Worm (Caenorhabditis elegans) whole organism, midembryonic: ENCODE measurements around the gene F58F12.12.

Experiments used
- T22C8.4 ChIP-seq: fragments of 200-800 bp; sonication (Bioruptor generic); IDR thresholded peaks from 2 replicates; pipeline ENCODE4 v1.3.6; 2022; ENCODE audit warnings: missing genetic modification characterization, missing compliant biosample characterization
- cog-1 ChIP-seq: sonication (generic microtip); optimal IDR thresholded peaks from 2 replicates; lab custom pipeline; 2016; ENCODE audit warnings: missing genetic modification characterization, missing compliant biosample characterization
- flt-1 ChIP-seq: fragments of 200-800 bp; sonication (Bioruptor generic); IDR thresholded peaks from 2 replicates; pipeline ENCODE4 v1.3.6; 2022; ENCODE audit warnings: missing genetic modification characterization, missing compliant biosample characterization
- klf-2 ChIP-seq: fragments of 200-800 bp; sonication (Bioruptor generic); conservative IDR thresholded peaks from 2 replicates; pipeline ENCODE4 v1.3.6; 2022; ENCODE audit warnings: missing genetic modification reagents, missing genetic modification characterization, missing compliant biosample characterization
- med-1 ChIP-seq: sonication (generic microtip); optimal IDR thresholded peaks from 2 replicates; lab custom pipeline; 2017; ENCODE audit warnings: missing genetic modification characterization, mild to moderate bottlenecking, missing compliant biosample characterization, antibody characterized with exemption, missing genetic modification reagents; ENCODE audit not compliant: insufficient read depth
- ref-1 ChIP-seq: fragments of 200-800 bp; sonication (Bioruptor generic); conservative IDR thresholded peaks from 2 replicates; pipeline ENCODE4 v1.3.6; 2022; ENCODE audit warnings: missing genetic modification reagents, missing genetic modification characterization, missing compliant biosample characterization
- tab-1 ChIP-seq: fragments of 200-800 bp; sonication (Bioruptor generic); IDR thresholded peaks from 2 replicates; pipeline ENCODE4 v1.3.6; 2022; ENCODE audit warnings: missing genetic modification characterization, missing compliant biosample characterization
- ztf-23 ChIP-seq: fragments of 200-800 bp; sonication (Bioruptor generic); IDR thresholded peaks from 2 replicates; pipeline ENCODE4 v1.3.6; 2022; ENCODE audit warnings: missing genetic modification reagents, missing genetic modification characterization, missing compliant biosample characterization
- ztf-29 ChIP-seq: fragments of 200-800 bp; sonication (Bioruptor generic); IDR thresholded peaks from 2 replicates; pipeline ENCODE4 v1.3.6; 2022; ENCODE audit warnings: missing genetic modification reagents, missing genetic modification characterization, missing compliant biosample characterization

The F58F12.12 gene

DNA sequence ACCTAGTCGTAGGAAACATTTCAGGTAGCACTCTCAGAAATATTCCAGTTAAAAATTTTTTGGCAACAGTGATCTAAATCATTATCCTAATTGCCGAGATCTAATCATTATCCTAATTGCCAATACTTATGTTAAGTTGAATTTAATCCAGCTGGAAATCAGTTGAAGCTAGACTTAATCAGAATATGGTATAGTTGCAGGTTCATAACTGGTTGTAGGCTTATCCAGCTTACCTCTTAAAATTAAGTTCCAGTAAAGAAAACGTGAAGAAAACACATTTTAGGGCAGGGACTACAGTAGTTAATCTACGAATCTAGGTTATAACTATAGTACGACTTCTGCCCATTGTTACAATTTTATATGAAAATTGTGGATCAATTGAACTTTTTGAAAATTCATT lies 4.3 kb upstream of the F58F12.12 start:
- TF ChIP-seq klf-2 (GFP tag; lab: Robert Waterston, UW): no peak
- no peak for TF ChIP-seq T22C8.4
- TF ChIP-seq tab-1: no peak
- TF ChIP-seq ztf-29 (GFP tag; lab: Robert Waterston, UW): no peak
- TF ChIP-seq ref-1: no peak
- TF ChIP-seq cog-1: no peak

DNA sequence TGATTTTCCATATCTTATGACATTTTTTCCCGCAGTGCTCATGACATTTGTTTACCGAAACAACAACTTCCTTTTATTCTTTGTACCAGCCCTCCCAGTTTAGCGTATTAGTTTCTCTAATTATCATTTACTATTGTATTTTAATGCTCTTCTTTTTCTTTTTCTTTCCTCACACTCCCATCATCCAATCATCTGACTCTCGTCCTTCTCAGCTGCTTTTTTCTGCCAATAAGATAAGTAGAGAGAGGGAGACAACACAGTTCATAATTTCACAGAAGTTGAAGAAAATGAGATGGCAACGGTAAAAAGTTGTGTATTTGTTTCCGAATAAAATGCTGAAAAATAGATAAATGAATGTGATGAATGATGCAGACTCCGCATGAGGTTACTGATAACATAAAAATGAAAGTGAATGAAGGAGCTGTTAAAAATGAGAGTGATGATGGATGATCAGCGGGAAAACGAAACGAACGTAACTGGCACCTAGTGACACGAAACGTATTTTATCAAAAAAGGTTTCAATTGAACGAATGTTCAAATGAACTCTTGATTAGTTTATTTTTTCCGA lies 3.5 kb upstream of the F58F12.12 start:
- TF ChIP-seq ref-1 (no peak), tab-1 (no peak)

DNA sequence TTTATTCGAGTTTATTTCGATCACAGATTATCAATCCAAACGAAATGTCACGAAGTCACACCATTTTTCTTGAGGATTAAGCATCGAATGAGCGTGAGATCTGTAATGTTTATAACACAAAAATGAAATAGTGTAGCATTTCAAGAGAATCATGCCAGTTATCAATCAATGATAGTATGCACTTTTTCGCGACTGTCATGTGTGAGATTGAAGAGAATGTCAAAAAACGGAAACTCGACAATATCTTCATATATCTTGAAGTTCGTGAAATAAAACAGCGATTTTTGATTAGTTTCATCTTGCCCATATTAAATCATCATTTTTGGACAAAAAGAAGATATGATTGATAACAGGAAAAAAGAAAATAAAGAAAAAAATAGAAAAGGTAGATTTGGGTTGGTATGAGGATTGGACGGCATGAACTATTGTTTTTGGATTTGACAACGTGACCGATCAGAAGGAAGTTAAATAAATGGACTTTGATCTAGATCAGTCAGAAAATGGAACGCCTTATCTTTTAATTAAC lies 1.9 kb upstream of the F58F12.12 start:
- no peak for TF ChIP-seq med-1 (GFP tag; lab: Kevin White, UChicago)
- no peak for TF ChIP-seq ztf-29 (GFP tag; lab: Robert Waterston, UW)
- TF ChIP-seq ztf-23: no peak
- no peak for TF ChIP-seq klf-2 (GFP tag; lab: Robert Waterston, UW)
- no peak for TF ChIP-seq tab-1
- no peak for TF ChIP-seq ref-1
- TF ChIP-seq T22C8.4: no peak
- TF ChIP-seq flt-1 (GFP tag; lab: Robert Waterston, UW): no peak
- TF ChIP-seq cog-1: no peak

DNA sequence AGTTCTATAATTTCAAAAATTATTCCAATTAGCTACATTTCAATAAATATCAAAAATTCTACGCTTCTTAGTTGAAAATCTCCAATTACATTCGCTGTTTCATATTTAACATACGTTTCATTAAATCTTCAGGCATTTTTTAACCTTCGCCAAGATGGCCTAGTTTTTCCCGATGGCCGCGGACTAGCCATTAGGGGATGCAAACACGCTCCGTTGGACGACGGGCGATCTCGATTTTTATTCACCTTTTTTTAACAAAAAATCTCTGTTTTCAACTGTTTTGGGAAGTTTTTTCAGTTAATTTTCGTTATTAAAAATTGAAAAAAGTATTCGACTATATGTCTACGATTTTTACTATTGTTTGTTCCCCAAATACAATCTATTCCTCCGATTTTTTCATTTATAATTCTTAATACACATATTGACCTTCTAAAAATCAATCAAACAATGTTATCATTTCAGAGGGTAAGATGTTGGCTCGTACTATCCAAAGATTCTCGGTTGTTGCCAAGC lies 2.3 kb downstream of the F58F12.12 start, which contains the start of gene F58F12.1:
Gene F58F12.1 (plus strand): TSS at position 463 of the 513 bp plus-strand sequence.
- TF ChIP-seq flt-1 (GFP tag; lab: Robert Waterston, UW): peak; percentile 47; the same call in 1 of the 2 replicates
- TF ChIP-seq tab-1: no peak

DNA sequence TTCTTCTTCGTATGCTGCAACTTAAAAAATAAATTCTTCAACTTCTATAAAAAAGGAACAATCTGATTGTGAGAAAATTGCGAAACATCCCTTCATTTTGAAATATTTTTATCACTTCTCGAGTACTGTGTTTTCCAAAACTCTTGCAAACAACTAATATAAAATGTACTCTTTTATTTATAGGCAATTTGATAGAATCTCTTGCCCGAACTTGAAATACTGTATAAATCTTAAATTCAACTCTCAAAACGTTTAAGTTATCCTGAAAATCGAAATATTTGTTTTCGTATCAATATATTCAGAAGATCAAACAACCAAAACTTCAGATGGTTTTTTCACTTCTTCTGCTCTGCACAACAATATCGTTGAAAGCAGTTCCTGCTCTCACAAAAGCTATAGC lies 5.5 kb downstream of the F58F12.12 start, which contains the start of gene F58F12.4:
Gene F58F12.4 (plus strand): TSS at position 301 of the 400 bp plus-strand sequence.
- no peak for TF ChIP-seq T22C8.4
- no peak for TF ChIP-seq klf-2 (GFP tag; lab: Robert Waterston, UW)
- no peak for TF ChIP-seq ztf-29 (GFP tag; lab: Robert Waterston, UW)
- TF ChIP-seq tab-1: no peak
- no peak for TF ChIP-seq flt-1 (GFP tag; lab: Robert Waterston, UW)
- TF ChIP-seq ref-1: no peak
- no peak for TF ChIP-seq ztf-23
- no peak for TF ChIP-seq med-1 (GFP tag; lab: Kevin White, UChicago)
- TF ChIP-seq cog-1: no peak

DNA sequence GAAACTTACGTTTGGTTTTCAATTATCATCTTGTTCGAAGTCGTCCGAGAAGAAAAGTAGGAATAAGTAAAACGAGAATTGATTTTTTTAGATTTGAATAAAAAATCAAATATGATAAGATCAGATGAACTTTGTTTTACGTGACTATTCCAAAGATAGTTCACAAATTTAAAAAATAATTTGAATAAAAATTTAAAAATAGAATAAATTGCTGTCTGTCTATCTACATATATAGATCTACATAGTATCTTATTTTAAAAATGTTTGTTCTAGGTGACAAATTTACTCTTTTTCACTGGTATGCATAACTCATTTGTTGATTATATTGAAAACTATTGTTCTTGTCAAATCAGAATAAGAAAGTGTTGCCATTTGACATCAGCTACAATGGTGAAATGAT lies 7.0 kb downstream of the F58F12.12 start, which contains the start of gene F58F12.2:
Gene F58F12.2 (minus strand): TSS at position 101 of the 400 bp plus-strand sequence.
- TF ChIP-seq T22C8.4: no peak
- no peak for TF ChIP-seq med-1 (GFP tag; lab: Kevin White, UChicago)
- TF ChIP-seq ztf-29 (GFP tag; lab: Robert Waterston, UW): no peak
- no peak for TF ChIP-seq ztf-23

DNA sequence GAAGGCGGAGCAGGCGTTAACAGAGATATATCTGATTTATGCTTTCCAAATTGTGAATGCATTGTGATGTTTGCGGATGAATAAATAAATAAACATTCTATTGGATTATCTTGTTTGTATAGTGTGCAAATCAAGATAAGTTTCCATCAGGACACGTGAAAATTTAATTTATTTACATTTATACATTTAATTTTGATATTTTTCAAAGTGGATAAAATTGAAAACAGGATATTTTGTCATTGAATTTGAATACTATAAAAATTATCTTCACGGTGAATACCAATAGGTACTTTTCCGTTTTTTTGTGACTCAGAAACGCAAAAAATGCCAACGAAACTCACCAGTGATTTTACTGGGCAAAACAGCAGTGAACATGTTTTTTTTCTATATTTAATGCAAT lies 10.2 kb downstream of the F58F12.12 start, which contains the start of gene F58F12.3:
Gene F58F12.3 (minus strand): TSS at position 101 of the 400 bp plus-strand sequence.
- TF ChIP-seq ztf-23 (no peak), ref-1 (no peak), klf-2 (GFP tag; lab: Robert Waterston, UW) (no peak), T22C8.4 (no peak), cog-1 (no peak), ztf-29 (GFP tag; lab: Robert Waterston, UW) (no peak), flt-1 (GFP tag; lab: Robert Waterston, UW) (no peak), tab-1 (no peak), med-1 (GFP tag; lab: Kevin White, UChicago) (no peak)

DNA sequence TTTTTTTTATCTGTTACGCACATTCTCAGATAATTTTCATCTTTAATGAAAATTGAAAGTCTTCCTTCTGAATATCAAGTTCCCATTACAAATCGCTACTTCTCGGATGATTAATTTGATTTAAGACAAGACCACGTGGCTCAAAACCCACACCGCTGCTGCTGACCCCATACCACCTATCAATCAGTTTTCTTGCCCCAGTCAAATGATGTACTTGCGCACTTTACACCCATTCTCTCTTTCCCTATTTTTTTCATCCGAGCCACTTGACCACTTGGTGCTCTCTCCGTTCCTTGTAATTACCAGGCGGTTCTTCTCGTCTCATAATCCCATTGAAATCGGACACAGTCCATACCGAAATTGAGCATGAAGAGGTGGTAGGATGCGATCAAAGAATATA lies 13.1 kb downstream of the F58F12.12 start:
- no peak for TF ChIP-seq cog-1
- no peak for TF ChIP-seq tab-1
- TF ChIP-seq ztf-29 (GFP tag; lab: Robert Waterston, UW): no peak
- TF ChIP-seq klf-2 (GFP tag; lab: Robert Waterston, UW): no peak
- TF ChIP-seq ztf-23: no peak
- no peak for TF ChIP-seq ref-1
- TF ChIP-seq T22C8.4: no peak
- no peak for TF ChIP-seq med-1 (GFP tag; lab: Kevin White, UChicago)

DNA sequence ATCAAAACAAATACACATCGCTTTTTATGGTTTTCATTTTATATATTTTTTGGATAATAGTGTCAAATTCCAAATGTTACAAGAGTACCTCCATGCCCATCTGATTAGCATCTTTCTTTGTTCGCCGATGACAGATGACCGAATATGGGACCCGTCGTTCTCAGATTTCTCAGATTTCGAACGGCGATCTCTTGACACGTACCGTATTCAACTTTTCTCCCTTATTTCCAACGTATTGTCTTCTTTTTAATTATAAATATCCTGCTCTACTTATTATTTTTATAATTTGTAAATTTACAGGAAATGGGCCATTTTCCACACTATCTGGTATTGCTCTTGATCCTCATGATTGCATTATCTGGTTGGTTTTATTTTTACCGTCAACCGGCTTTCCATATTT lies 17.4 kb downstream of the F58F12.12 start, which contains the start of gene zig-10:
Gene zig-10 (plus strand): TSS at position 301 of the 400 bp plus-strand sequence.
- no peak for TF ChIP-seq klf-2 (GFP tag; lab: Robert Waterston, UW)
- no peak for TF ChIP-seq cog-1
- no peak for TF ChIP-seq ref-1
- no peak for TF ChIP-seq tab-1
- TF ChIP-seq ztf-29 (GFP tag; lab: Robert Waterston, UW): no peak
- no peak for TF ChIP-seq ztf-23
- no peak for TF ChIP-seq T22C8.4
- no peak for TF ChIP-seq med-1 (GFP tag; lab: Kevin White, UChicago)
- TF ChIP-seq flt-1 (GFP tag; lab: Robert Waterston, UW): no peak

DNA sequence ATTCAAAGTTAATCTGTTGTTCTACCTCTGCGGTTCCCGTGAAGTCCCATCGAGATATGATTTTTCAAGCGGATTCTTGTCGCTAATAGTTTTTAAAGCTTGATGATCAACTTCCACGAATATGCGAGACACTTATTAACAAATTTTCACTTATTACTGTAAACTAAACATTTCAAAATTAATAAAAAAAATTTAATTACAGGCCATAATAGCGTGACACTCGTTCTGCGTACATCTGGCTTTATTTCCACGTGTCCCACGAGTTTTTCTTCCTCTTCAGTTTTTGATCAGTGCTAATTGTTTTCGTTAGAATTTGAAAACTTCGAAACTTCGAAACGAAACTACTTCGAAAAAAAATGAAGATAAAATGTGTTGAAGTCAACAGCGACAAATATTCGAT lies 20.7 kb downstream of the F58F12.12 start, which contains the start of gene btb-2:
Gene btb-2 (plus strand): TSS at position 301 of the 400 bp plus-strand sequence.
- TF ChIP-seq flt-1 (GFP tag; lab: Robert Waterston, UW): no peak
- TF ChIP-seq med-1 (GFP tag; lab: Kevin White, UChicago): no peak

DNA sequence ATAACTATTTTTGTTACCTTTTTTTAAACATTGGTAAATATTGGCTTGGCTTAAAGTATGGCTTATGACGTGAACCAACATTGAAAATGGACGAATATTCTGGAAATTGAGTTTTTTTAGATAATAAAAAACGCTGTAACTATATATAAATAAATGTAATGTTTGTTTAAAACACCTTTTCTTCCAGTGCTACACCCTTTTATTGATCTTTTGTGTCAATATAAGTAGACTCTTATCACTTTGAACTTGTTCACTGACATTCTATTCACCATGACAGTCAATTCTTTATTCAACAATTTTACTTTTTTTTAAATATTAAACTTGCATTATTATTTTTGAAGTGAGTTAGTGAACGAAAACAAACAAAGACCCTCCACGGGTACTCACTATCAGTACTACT lies 22.3 kb downstream of the F58F12.12 start, which contains the start of gene T25D10.1:
Gene T25D10.1 (plus strand): TSS at position 169 of the 400 bp plus-strand sequence.
- TF ChIP-seq flt-1 (GFP tag; lab: Robert Waterston, UW) (no peak), tab-1 (no peak)
